Fruit fly (Drosophila melanogaster) whole organism, embryonic: ENCODE data around the gene sunn.
A peak's percentile ranks its signal among the peaks of the same experiment; 100 is the strongest.

Experiments used
- Antp ChIP-seq: fragments of 200-800 bp; sonication (Bioruptor generic); optimal IDR thresholded peaks from 3 replicates; lab custom pipeline; 2016; ENCODE audit warnings: missing biosample characterization, missing genetic modification characterization
- Bdp1 ChIP-seq: fragments of 200-800 bp; sonication (Bioruptor generic); optimal IDR thresholded peaks from 3 replicates; lab custom pipeline; 2016; ENCODE audit warnings: missing biosample characterization, missing genetic modification characterization
- Blimp-1 ChIP-seq: fragments of 200-800 bp; sonication (Bioruptor generic); optimal IDR thresholded peaks from 3 replicates; lab custom pipeline; 2018; ENCODE audit warnings: missing biosample characterization, missing genetic modification characterization, mild to moderate bottlenecking, moderate library complexity, missing genetic modification reagents
- CG10979 ChIP-seq: fragments of 200-800 bp; sonication (Bioruptor generic); optimal IDR thresholded peaks from 2 replicates; lab custom pipeline; 2018; ENCODE audit warnings: missing biosample characterization, mild to moderate bottlenecking, missing genetic modification characterization, moderate library complexity
- CG1233 ChIP-seq: fragments of 200-800 bp; sonication (Bioruptor generic); optimal IDR thresholded peaks from 4 replicates; lab custom pipeline; 2018; ENCODE audit warnings: missing biosample characterization, mild to moderate bottlenecking, missing genetic modification characterization
- CG13296 ChIP-seq: fragments of 200-800 bp; sonication (Bioruptor generic); optimal IDR thresholded peaks from 3 replicates; lab custom pipeline; 2018; ENCODE audit warnings: missing biosample characterization, mild to moderate bottlenecking, missing genetic modification characterization
- CG15011 ChIP-seq: fragments of 200-800 bp; sonication (Bioruptor generic); optimal IDR thresholded peaks from 3 replicates; lab custom pipeline; 2018; ENCODE audit warnings: missing biosample characterization, mild to moderate bottlenecking, missing genetic modification characterization
- CG16815 ChIP-seq: fragments of 200-800 bp; sonication (Bioruptor generic); optimal IDR thresholded peaks from 3 replicates; lab custom pipeline; 2017; ENCODE audit warnings: missing biosample characterization, mild to moderate bottlenecking, missing genetic modification characterization
- CG2116 ChIP-seq: fragments of 200-800 bp; sonication (Bioruptor generic); optimal IDR thresholded peaks from 3 replicates; lab custom pipeline; 2018; ENCODE audit warnings: missing biosample characterization, mild to moderate bottlenecking, missing genetic modification characterization
- CG33557 ChIP-seq: fragments of 200-800 bp; sonication (Bioruptor generic); optimal IDR thresholded peaks from 2 replicates; lab custom pipeline; 2019; ENCODE audit warnings: missing biosample characterization, mild to moderate bottlenecking, missing genetic modification characterization, moderate library complexity
- CG4360 ChIP-seq: fragments of 200-800 bp; sonication (Bioruptor generic); IDR thresholded peaks from 2 replicates; pipeline ENCODE4 v1.3.6; 2022; ENCODE audit warnings: missing biosample characterization, missing genetic modification characterization
- CG4730 ChIP-seq: fragments of 200-800 bp; sonication (Bioruptor generic); IDR thresholded peaks from 2 replicates; pipeline ENCODE4 v1.3.6; 2022; ENCODE audit warnings: missing biosample characterization, missing genetic modification characterization
- CG5953 ChIP-seq: fragments of 200-800 bp; sonication (Bioruptor generic); IDR thresholded peaks from 2 replicates; pipeline ENCODE4 v1.3.6; 2022; ENCODE audit warnings: missing biosample characterization, missing genetic modification characterization
- CG6813 ChIP-seq: fragments of 200-800 bp; sonication (Bioruptor generic); optimal IDR thresholded peaks from 2 replicates; lab custom pipeline; 2017; ENCODE audit warnings: missing biosample characterization, missing genetic modification characterization, mild to moderate bottlenecking, moderate library complexity, missing genetic modification reagents
- CG7372 ChIP-seq: fragments of 200-800 bp; sonication (Bioruptor generic); IDR thresholded peaks from 2 replicates; pipeline ENCODE4 v1.3.6; 2022; ENCODE audit warnings: missing biosample characterization, missing genetic modification characterization
- CG8359 ChIP-seq: fragments of 200-800 bp; sonication (Bioruptor generic); optimal IDR thresholded peaks from 2 replicates; lab custom pipeline; 2017; ENCODE audit warnings: missing biosample characterization, mild to moderate bottlenecking, missing genetic modification characterization, borderline replicate concordance
- D19A ChIP-seq: fragments of 200-800 bp; optimal IDR thresholded peaks from 3 replicates; lab custom pipeline; 2019; ENCODE audit warnings: missing biosample characterization, mild to moderate bottlenecking, missing genetic modification characterization, moderate library complexity
- Dek ChIP-seq: fragments of 200-800 bp; sonication (Bioruptor generic); optimal IDR thresholded peaks from 3 replicates; lab custom pipeline; 2019; ENCODE audit warnings: missing biosample characterization, mild to moderate bottlenecking, missing genetic modification characterization, moderate library complexity
- Dll ChIP-seq: fragments of 200-800 bp; sonication (Bioruptor generic); IDR thresholded peaks from 4 replicates; pipeline ENCODE4 v1.3.6; 2022; ENCODE audit warnings: missing biosample characterization, missing genetic modification characterization; ENCODE audit not compliant: partially characterized antibody
- HmgD ChIP-seq: fragments of 200-800 bp; sonication (Bioruptor generic); optimal IDR thresholded peaks from 3 replicates; lab custom pipeline; 2016; ENCODE audit warnings: missing biosample characterization, missing genetic modification characterization
- Hr51 ChIP-seq, 2 experiments: fragments of 200-800 bp; sonication (Bioruptor generic); optimal IDR thresholded peaks; 2 replicates in 1 of 2; 3 replicates in 1 of 2; lab custom pipeline; 2016 to 2018; ENCODE audit warnings: missing biosample characterization in 2 of 2, missing genetic modification characterization in 2 of 2, mild to moderate bottlenecking in 1 of 2, moderate library complexity in 1 of 2
- ara ChIP-seq: fragments of 200-800 bp; sonication (Bioruptor generic); IDR thresholded peaks from 2 replicates; pipeline ENCODE4 v1.3.6; 2022; ENCODE audit warnings: missing biosample characterization, missing genetic modification characterization
- bab2 ChIP-seq: fragments of 200-800 bp; sonication (Bioruptor generic); optimal IDR thresholded peaks from 2 replicates; lab custom pipeline; 2016; ENCODE audit warnings: missing biosample characterization, missing genetic modification characterization
- cato ChIP-seq: fragments of 200-800 bp; sonication (Bioruptor generic); optimal IDR thresholded peaks from 2 replicates; lab custom pipeline; 2016; ENCODE audit warnings: missing biosample characterization, missing genetic modification characterization, borderline replicate concordance
- chinmo ChIP-seq: fragments of 200-800 bp; sonication (Bioruptor generic); IDR thresholded peaks from 4 replicates; pipeline ENCODE4 v1.3.6; 2022; ENCODE audit warnings: missing biosample characterization, missing genetic modification characterization; ENCODE audit not compliant: partially characterized antibody
- dpn ChIP-seq, 2 experiments: fragments of 200-800 bp; sonication (Bioruptor generic); optimal IDR thresholded peaks; 3 replicates each; lab custom pipeline; 2016; ENCODE audit warnings: missing biosample characterization in 2 of 2, missing genetic modification characterization in 2 of 2
- fd96Cb ChIP-seq: fragments of 200-800 bp; sonication (Bioruptor generic); optimal IDR thresholded peaks from 2 replicates; lab custom pipeline; 2018; ENCODE audit warnings: missing biosample characterization, mild to moderate bottlenecking, missing genetic modification characterization, moderate library complexity
- grn ChIP-seq: fragments of 200-800 bp; sonication (Bioruptor generic); optimal IDR thresholded peaks from 3 replicates; lab custom pipeline; 2017; ENCODE audit warnings: missing biosample characterization, missing genetic modification characterization
- insv ChIP-seq, 2 experiments: fragments of 200-800 bp; sonication (Bioruptor generic); optimal IDR thresholded peaks; 3 replicates each; lab custom pipeline; 2016 to 2018; ENCODE audit warnings: missing biosample characterization in 2 of 2, missing genetic modification characterization in 2 of 2
- oc ChIP-seq: fragments of 200-800 bp; sonication (Bioruptor generic); optimal IDR thresholded peaks from 2 replicates; lab custom pipeline; 2018; ENCODE audit warnings: missing biosample characterization, mild to moderate bottlenecking, missing genetic modification characterization, moderate library complexity
- p53 ChIP-seq: fragments of 200-800 bp; sonication (Bioruptor generic); optimal IDR thresholded peaks from 2 replicates; lab custom pipeline; 2016; ENCODE audit warnings: missing biosample characterization, missing genetic modification characterization
- pros ChIP-seq: fragments of 200-800 bp; sonication (Bioruptor generic); optimal IDR thresholded peaks from 3 replicates; lab custom pipeline; 2019; ENCODE audit warnings: missing biosample characterization, mild to moderate bottlenecking, missing genetic modification characterization, moderate library complexity
- sisA ChIP-seq: fragments of 200-800 bp; sonication (Bioruptor generic); IDR thresholded peaks from 2 replicates; pipeline ENCODE4 v1.3.6; 2022; ENCODE audit warnings: missing biosample characterization, missing genetic modification characterization
- so ChIP-seq: fragments of 200-800 bp; sonication (Bioruptor generic); IDR thresholded peaks from 3 replicates; pipeline ENCODE4 v1.3.6; 2022; ENCODE audit warnings: missing biosample characterization, missing genetic modification characterization
- ttk ChIP-seq: fragments of 200-800 bp; sonication (Bioruptor generic); IDR thresholded peaks from 2 replicates; pipeline ENCODE4 v2.1.2; 2022; ENCODE audit warnings: missing biosample characterization, missing genetic modification characterization
- unc-4 ChIP-seq: fragments of 200-800 bp; sonication (Bioruptor generic); IDR thresholded peaks from 2 replicates; pipeline ENCODE4 v1.3.6; 2022; ENCODE audit warnings: missing biosample characterization, missing genetic modification characterization; ENCODE audit not compliant: partially characterized antibody
- vvl ChIP-seq: fragments of 200-800 bp; sonication (Bioruptor generic); IDR thresholded peaks from 2 replicates; pipeline ENCODE4 v1.3.6; 2022; ENCODE audit warnings: missing biosample characterization, missing genetic modification characterization
- wek ChIP-seq: fragments of 200-800 bp; sonication (Bioruptor generic); optimal IDR thresholded peaks from 3 replicates; lab custom pipeline; 2018; ENCODE audit warnings: missing biosample characterization, mild to moderate bottlenecking, missing genetic modification characterization, moderate library complexity
- zen ChIP-seq: fragments of 200-800 bp; sonication (Bioruptor generic); optimal IDR thresholded peaks from 3 replicates; lab custom pipeline; 2018; ENCODE audit warnings: missing biosample characterization, mild to moderate bottlenecking, missing genetic modification characterization, moderate library complexity

The sunn gene

DNA sequence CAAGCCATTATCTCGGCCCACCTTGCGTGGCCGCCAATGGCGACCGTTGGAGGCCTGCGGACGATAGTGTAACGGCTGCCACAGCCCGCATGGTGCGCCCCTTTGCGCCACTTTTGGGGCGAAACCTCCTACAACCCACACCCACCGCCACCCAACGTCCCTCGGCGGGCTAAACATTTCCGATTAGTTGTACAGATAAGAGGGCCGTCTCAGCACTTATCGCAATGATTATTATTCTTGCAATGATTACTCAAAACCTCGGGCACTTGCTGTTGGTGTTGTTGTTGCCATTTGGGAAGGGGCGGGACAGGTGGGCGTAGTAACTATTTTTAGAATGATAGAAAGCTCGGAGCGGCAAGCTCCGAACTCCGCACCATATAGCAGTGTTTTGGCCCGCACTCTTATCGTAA lies 44.5 kb downstream of the sunn start (continued):
- TF ChIP-seq Dek (tag; lab: Kevin White, UChicago) (no peak), D19A (tag; lab: Kevin White, UChicago) (no peak), CG15011 (no peak), CG4730 (GFP tag; lab: Robert Waterston, UW) (no peak), dpn (GFP tag; optimal IDR thresholded peaks at IDR 0.05; lab: Kevin White, UChicago) (no peak), zen (tag; lab: Kevin White, UChicago) (no peak), Hr51 (GFP tag; optimal IDR thresholded peaks at IDR 0.05; lab: Kevin White, UChicago) (no peak), CG13296 (GFP tag; lab: Kevin White, UChicago) (peak; percentile 14), CG10979 (no peak), grn (GFP tag; lab: Kevin White, UChicago) (peak; percentile 100), bab2 (GFP tag; lab: Kevin White, UChicago) (no peak), cato (GFP tag; lab: Kevin White, UChicago) (no peak), HmgD (GFP tag; lab: Kevin White, UChicago) (no peak), insv (GFP tag; optimal IDR thresholded peaks at IDR 0.05; lab: Kevin White, UChicago) (no peak), CG16815 (no peak), unc-4 (GFP tag; lab: Robert Waterston, UW) (0 out of 2 replicates have a peak, but pooled peaks have one; percentile 22), CG6813 (peak; percentile 46), pros (GFP tag; lab: Kevin White, UChicago) (peak; percentile 68), wek (GFP tag; lab: Kevin White, UChicago) (peak; percentile 10), sisA (GFP tag; lab: Robert Waterston, UW) (no peak), CG5953 (no peak), vvl (GFP tag; lab: Robert Waterston, UW) (no peak), CG4360 (peak; percentile 25; the same call in 1 of the 2 replicates), ttk (GFP tag; lab: Robert Waterston, UW) (0 out of 2 replicates have a peak, but pooled peaks have one; percentile 11)

DNA sequence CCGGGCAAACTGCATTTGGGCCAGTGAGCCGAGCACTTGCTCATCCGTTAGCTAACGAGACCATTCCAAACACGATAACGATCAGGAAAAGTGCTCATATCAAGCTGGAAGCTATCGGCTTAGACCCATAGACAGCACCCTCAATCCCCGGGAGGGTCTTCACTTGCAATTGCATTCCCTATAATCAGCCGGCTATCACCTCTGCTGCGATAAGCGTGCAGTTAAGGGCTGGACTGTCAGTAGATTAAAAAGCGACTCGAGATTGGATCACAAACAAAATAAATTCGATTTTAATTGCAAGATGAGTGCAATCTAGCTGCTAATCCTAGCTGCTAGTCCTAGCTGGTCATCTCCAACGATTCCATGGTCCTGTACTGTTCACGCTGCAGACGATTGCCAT lies 45.6 kb downstream of the sunn start:
- no peak for TF ChIP-seq CG7372 (GFP tag; lab: Robert Waterston, UW)
- TF ChIP-seq CG2116 (GFP tag; lab: Kevin White, UChicago), result no peak
- peak; percentile 31 for TF ChIP-seq Bdp1 (GFP tag; lab: Kevin White, UChicago)
- TF ChIP-seq grn (GFP tag; lab: Kevin White, UChicago), result peak; percentile 16
- TF ChIP-seq oc (tag; lab: Kevin White, UChicago), result no peak
- no peak for TF ChIP-seq Antp (GFP tag; lab: Kevin White, UChicago)
- 0 out of 4 replicates have a peak, but pooled peaks have one; percentile 20 for TF ChIP-seq chinmo (GFP tag; lab: Robert Waterston, UW)

DNA sequence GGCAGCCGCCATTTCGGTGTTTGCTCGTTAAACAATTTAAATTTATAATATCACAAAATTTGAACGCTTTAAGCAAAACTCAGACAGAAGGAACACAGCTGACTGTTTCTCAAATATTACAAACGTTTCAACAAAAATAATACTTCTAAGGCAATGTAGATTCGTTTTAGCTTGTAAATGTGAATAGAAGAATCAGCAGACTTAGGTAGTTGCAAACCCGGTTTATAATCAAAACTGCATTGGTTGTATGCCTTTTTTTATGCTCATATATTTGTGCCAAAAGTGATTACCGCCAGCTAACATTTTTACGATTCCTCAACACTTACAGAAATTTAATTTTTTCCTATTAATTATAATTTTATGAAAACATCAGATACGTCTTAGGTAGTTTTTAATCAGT lies 46.3 kb downstream of the sunn start, which contains the start of gene Tim13:
Gene Tim13, minus strand, starts transcription at position 101 of the 400 bp plus-strand sequence.
- no peak for TF ChIP-seq CG1233
- TF ChIP-seq p53 (GFP tag; lab: Kevin White, UChicago), result no peak
- TF ChIP-seq so, result no peak
- no peak for TF ChIP-seq CG33557
- no peak for TF ChIP-seq Blimp-1
- no peak for TF ChIP-seq CG8359 (GFP tag; lab: Kevin White, UChicago)
- no peak for TF ChIP-seq Dll (GFP tag; lab: Robert Waterston, UW)
- no peak for TF ChIP-seq fd96Cb (tag; lab: Kevin White, UChicago)
- TF ChIP-seq ara (GFP tag; lab: Robert Waterston, UW), result no peak
